Fruit fly (Drosophila melanogaster): ENCODE results near the gene w.

- TF ChIP-seq usp (GFP tag; optimal IDR thresholded peaks at IDR 0.05) (no peak), pan (optimal IDR thresholded peaks at IDR 0.05) (no peak), EcR (GFP tag; optimal IDR thresholded peaks at IDR 0.05) (no peak), psq (optimal IDR thresholded peaks at IDR 0.05) (no peak), CG8478 (optimal IDR thresholded peaks at IDR 0.05) (no peak)
Observed at dm6 chrX:2742067-2742466, 54.2 kb downstream of the w start.
